Worm (Caenorhabditis elegans) whole organism, L1 larva: Measurements from ENCODE around the gene sec-23.

Experiments used
- egl-13 ChIP-seq: sonication (generic microtip); optimal IDR thresholded peaks from 2 replicates; lab custom pipeline; 2016; ENCODE audit warnings: missing genotype, missing genetic modification reagents, missing genetic modification characterization, missing compliant biosample characterization
- nhr-237 ChIP-seq: fragments of 150-350 bp; optimal IDR thresholded peaks from 2 replicates; lab custom pipeline; 2014; ENCODE audit warnings: missing biosample characterization, missing genetic modification characterization
- rnt-1 ChIP-seq: sonication (generic microtip); optimal IDR thresholded peaks from 2 replicates; lab custom pipeline; 2016; ENCODE audit warnings: mild to moderate bottlenecking, missing genetic modification characterization, moderate library complexity, missing compliant biosample characterization
- vab-15 ChIP-seq: sonication (generic microtip); optimal IDR thresholded peaks from 2 replicates; lab custom pipeline; 2017; ENCODE audit warnings: missing genotype, mild to moderate bottlenecking, missing genetic modification characterization, missing compliant biosample characterization
- zag-1 ChIP-seq: fragments of 150-350 bp; optimal IDR thresholded peaks from 2 replicates; lab custom pipeline; 2014; ENCODE audit warnings: missing biosample characterization, missing genetic modification characterization

- no peak for TF ChIP-seq nhr-237
- TF ChIP-seq rnt-1 (tag; lab: Kevin White, UChicago) = no peak
- TF ChIP-seq egl-13 (tag; lab: Kevin White, UChicago) = no peak
- no peak for TF ChIP-seq vab-15 (tag; lab: Kevin White, UChicago)
- TF ChIP-seq zag-1 (tag; lab: Kevin White, UChicago) = no peak
Measured at ce11 chrV:20097164-20097563, 6.1 kb downstream of the sec-23 start.
